Worm (Caenorhabditis elegans): ENCODE measurements around the gene txt-11.

txt-11 gene

ce11 chrV:3424341-3424740 is 11.2 kb downstream of the txt-11 start, which contains the start of gene srab-21:
TSS of gene srab-21 (minus strand) at chrV:3424441.
- TF ChIP-seq lag-1 (GFP tag; IDR thresholded peaks at IDR 0.05) = no peak
- no peak for TF ChIP-seq egrh-3 (GFP tag; IDR thresholded peaks at IDR 0.05)
- TF ChIP-seq F10E7.11 (tag; optimal IDR thresholded peaks at IDR 0.05) = no peak
- TF ChIP-seq lir-1 (GFP tag; conservative IDR thresholded peaks at IDR 0.05) = no peak
- TF ChIP-seq akir-1 (GFP tag; optimal IDR thresholded peaks at IDR 0.05) = no peak
- TF ChIP-seq nhr-90 (tag; optimal IDR thresholded peaks at IDR 0.05) = no peak
- no peak for TF ChIP-seq nhr-80 (tag; optimal IDR thresholded peaks at IDR 0.05)
- TF ChIP-seq sdz-38 (tag; optimal IDR thresholded peaks at IDR 0.05) = no peak
- TF ChIP-seq bed-2 (GFP tag; IDR thresholded peaks at IDR 0.05) = no peak
- no peak for TF ChIP-seq hsf-1 (GFP tag; IDR thresholded peaks at IDR 0.05)

ce11 chrV:3426076-3426475 is 13.0 kb downstream of the txt-11 start, which contains the start of gene srab-22:
TSS of gene srab-22 (plus strand) at chrV:3426376.
- TF ChIP-seq pha-4 (tag; optimal IDR thresholded peaks at IDR 0.05) = no peak
- TF ChIP-seq sptf-2 (GFP tag; optimal IDR thresholded peaks at IDR 0.05) = no peak
- TF ChIP-seq gei-17 (GFP tag; optimal IDR thresholded peaks at IDR 0.05) = no peak
- no peak for TF ChIP-seq efl-1 (GFP tag; optimal IDR thresholded peaks at IDR 0.05)
- no peak for TF ChIP-seq aptf-3 (GFP tag; IDR thresholded peaks at IDR 0.05)
- no peak for TF ChIP-seq lsy-27 (tag; optimal IDR thresholded peaks at IDR 0.05; ENCODE audit: borderline replicate concordance, insufficient read depth)

DNA sequence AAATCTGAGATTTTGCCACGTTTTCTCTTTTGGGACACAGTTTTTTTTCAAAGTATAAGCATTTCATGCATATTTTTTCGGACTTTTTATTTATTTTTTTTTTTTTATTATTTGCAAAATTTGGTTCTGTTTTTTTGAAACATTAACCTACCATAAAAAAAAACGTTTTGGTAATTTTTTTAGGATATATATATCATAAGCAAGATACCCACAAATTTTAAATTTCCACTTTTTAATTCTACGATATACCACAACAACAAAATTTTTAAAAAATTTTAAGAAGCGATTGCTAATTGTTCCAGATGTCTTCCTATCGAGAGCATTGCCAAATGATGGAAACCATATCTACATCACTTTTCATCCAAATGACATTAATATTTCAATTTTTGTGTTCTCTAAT is 15.6 kb downstream of the txt-11 start, which contains the start of gene srab-20:
srab-20 (plus strand) TSS at position 301 of the 400 bp plus-strand sequence.
- TF ChIP-seq let-607 (tag; optimal IDR thresholded peaks at IDR 0.05) = no peak
- no peak for TF ChIP-seq madf-8 (GFP tag; conservative IDR thresholded peaks at IDR 0.05)
- TF ChIP-seq aptf-2 (GFP tag; conservative IDR thresholded peaks at IDR 0.05) = no peak
- no peak for TF ChIP-seq sdz-38 (tag; optimal IDR thresholded peaks at IDR 0.05)
- TF ChIP-seq nhr-27 (tag; optimal IDR thresholded peaks at IDR 0.05) = no peak

- TF ChIP-seq madf-3 (GFP tag; IDR thresholded peaks at IDR 0.05) (0 out of 2 replicates have a peak, but pooled peaks have one; percentile 51), somi-1 (GFP tag; optimal IDR thresholded peaks at IDR 0.05) (no peak)
Measured at ce11 chrV:3431535-3431990, 18.5 kb downstream of the txt-11 start, which contains the start of the genes T20D4.19 and srj-9. TSS of gene T20D4.19 (minus strand) at chrV:3431635. TSS of gene srj-9 (plus strand) at chrV:3431940.

DNA sequence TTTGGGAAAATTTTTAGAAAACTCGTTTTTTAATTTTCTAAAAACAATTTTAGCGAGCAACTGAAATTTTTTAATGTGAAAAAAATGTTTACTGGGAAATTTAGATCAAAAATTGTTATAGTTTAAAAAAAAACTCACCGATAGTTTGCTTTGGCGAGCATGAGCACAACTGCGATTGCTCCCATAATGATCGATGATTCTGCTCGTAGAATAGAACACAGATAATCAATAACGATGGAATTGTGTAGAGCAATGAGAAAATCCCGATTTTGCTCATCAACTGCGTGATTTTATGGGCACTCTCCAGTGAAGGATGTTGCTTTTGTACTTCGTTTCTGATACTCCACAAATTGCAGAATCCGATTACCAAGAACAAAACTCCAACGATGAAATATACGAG is 29.5 kb downstream of the txt-11 start:
- TF ChIP-seq F10E7.11 (tag; optimal IDR thresholded peaks at IDR 0.05) = no peak
- TF ChIP-seq athp-1 (tag; optimal IDR thresholded peaks at IDR 0.05) = no peak
- no peak for TF ChIP-seq ztf-18 (tag; optimal IDR thresholded peaks at IDR 0.05)
- TF ChIP-seq him-1 (tag; optimal IDR thresholded peaks at IDR 0.05) = no peak
- no peak for TF ChIP-seq Y79H2A.3 (GFP tag; conservative IDR thresholded peaks at IDR 0.05)
- TF ChIP-seq bed-2 (GFP tag; IDR thresholded peaks at IDR 0.05) = no peak
- no peak for TF ChIP-seq ztf-22 (GFP tag; optimal IDR thresholded peaks at IDR 0.05)

DNA sequence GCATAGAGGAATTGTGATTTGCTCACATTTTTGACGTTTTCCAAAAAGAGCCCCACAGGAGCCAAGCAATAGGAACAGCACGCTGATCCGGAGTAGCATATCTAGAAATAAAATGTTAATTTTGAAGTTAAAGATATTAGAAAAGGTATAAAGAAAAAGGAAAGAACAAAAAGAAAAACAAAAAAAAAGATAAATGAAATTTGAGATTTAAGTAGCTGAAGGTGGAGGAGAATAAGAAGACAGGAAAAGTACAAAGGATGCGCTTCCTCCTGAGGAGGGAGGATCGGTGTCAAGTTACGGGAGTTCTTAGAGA is 31.6 kb downstream of the txt-11 start, which contains the start of gene cfz-2:
cfz-2 (minus strand) TSS at position 101 of the 313 bp plus-strand sequence.
- TF ChIP-seq F37B4.10 (GFP tag; IDR thresholded peaks at IDR 0.05) (no peak), nhr-179 (tag; optimal IDR thresholded peaks at IDR 0.05) (no peak), sdz-38 (tag; optimal IDR thresholded peaks at IDR 0.05) (no peak), F55B11.4 (tag; optimal IDR thresholded peaks at IDR 0.05; ENCODE audit: borderline replicate concordance, insufficient read depth) (no peak), madf-10 (tag; optimal IDR thresholded peaks at IDR 0.05) (no peak), lin-35 (GFP tag; optimal IDR thresholded peaks at IDR 0.05) (no peak), dox-1 (GFP tag; IDR thresholded peaks at IDR 0.05) (no peak), lin-26 (GFP tag; IDR thresholded peaks at IDR 0.05) (no peak)
